Fruit fly (Drosophila melanogaster) whole organism, prepupa: Measurements from ENCODE around the gene CG18563.

Source experiments
- CG10631 ChIP-seq: fragments of 200-800 bp; sonication (Bioruptor generic); optimal IDR thresholded peaks from 2 replicates; lab custom pipeline; 2016; ENCODE audit warnings: missing biosample characterization, missing genetic modification characterization
- CG11294 ChIP-seq: fragments of 200-800 bp; sonication (Bioruptor generic); IDR thresholded peaks from 2 replicates; pipeline ENCODE4 v1.3.6; 2022; ENCODE audit warnings: missing biosample characterization, missing genetic modification characterization
- CG15336 ChIP-seq: fragments of 200-800 bp; sonication (Bioruptor generic); IDR thresholded peaks from 2 replicates; pipeline ENCODE4 v1.3.6; 2022; ENCODE audit warnings: missing biosample characterization, missing genetic modification characterization
- CG1621 ChIP-seq: fragments of 200-800 bp; sonication (Bioruptor generic); optimal IDR thresholded peaks from 3 replicates; lab custom pipeline; 2018; ENCODE audit warnings: missing biosample characterization, mild to moderate bottlenecking, missing genetic modification characterization
- CG31627 ChIP-seq: fragments of 200-800 bp; sonication (Bioruptor generic); optimal IDR thresholded peaks from 3 replicates; lab custom pipeline; 2016; ENCODE audit warnings: missing biosample characterization, missing genetic modification characterization
- CG32006 ChIP-seq: fragments of 200-800 bp; sonication (Bioruptor generic); optimal IDR thresholded peaks from 3 replicates; lab custom pipeline; 2017; ENCODE audit warnings: missing biosample characterization, mild to moderate bottlenecking, missing genetic modification characterization
- CG34406 ChIP-seq: fragments of 200-800 bp; sonication (Bioruptor generic); optimal IDR thresholded peaks from 3 replicates; lab custom pipeline; 2016; ENCODE audit warnings: missing biosample characterization, missing genetic modification characterization
- CG3919 ChIP-seq: fragments of 200-800 bp; sonication (Bioruptor generic); optimal IDR thresholded peaks from 3 replicates; lab custom pipeline; 2016; ENCODE audit warnings: missing biosample characterization, missing genetic modification characterization
- CG4318 ChIP-seq: fragments of 200-800 bp; sonication (Bioruptor generic); optimal IDR thresholded peaks from 3 replicates; lab custom pipeline; 2017; ENCODE audit warnings: missing biosample characterization, mild to moderate bottlenecking, missing genetic modification characterization
- CG6163 ChIP-seq: fragments of 200-800 bp; sonication (Bioruptor generic); IDR thresholded peaks from 3 replicates; pipeline ENCODE4 v1.3.6; 2022; ENCODE audit warnings: missing biosample characterization, missing genetic modification characterization
- CG6808 ChIP-seq: fragments of 200-800 bp; sonication (Bioruptor generic); optimal IDR thresholded peaks from 3 replicates; lab custom pipeline; 2017; ENCODE audit warnings: missing biosample characterization, missing genetic modification characterization, mild to moderate bottlenecking, moderate library complexity, missing genetic modification reagents
- CG6854 ChIP-seq: fragments of 200-800 bp; sonication (Bioruptor generic); optimal IDR thresholded peaks from 2 replicates; lab custom pipeline; 2017; ENCODE audit warnings: missing biosample characterization, mild to moderate bottlenecking, missing genetic modification characterization
- CG8119 ChIP-seq: fragments of 200-800 bp; sonication (Bioruptor generic); IDR thresholded peaks from 3 replicates; pipeline ENCODE4 v1.3.6; 2022; ENCODE audit warnings: missing biosample characterization, missing genetic modification characterization
- CG8319 ChIP-seq: fragments of 200-800 bp; sonication (Bioruptor generic); optimal IDR thresholded peaks from 3 replicates; lab custom pipeline; 2016; ENCODE audit warnings: missing biosample characterization, missing genetic modification characterization
- Eip75B ChIP-seq: fragments of 200-800 bp; sonication (Bioruptor generic); optimal IDR thresholded peaks from 3 replicates; lab custom pipeline; 2016; ENCODE audit warnings: missing biosample characterization, missing genetic modification characterization
- Eip78C ChIP-seq: fragments of 200-800 bp; sonication (Bioruptor generic); peaks from one replicate; lab custom pipeline; 2016; ENCODE audit warnings: missing biosample characterization, missing genetic modification characterization
- Eip93F ChIP-seq: fragments of 200-800 bp; sonication (Bioruptor generic); optimal IDR thresholded peaks from 2 replicates; lab custom pipeline; 2016; ENCODE audit warnings: missing biosample characterization, mild to moderate bottlenecking, missing genetic modification characterization
- Hr39 ChIP-seq: fragments of 200-800 bp; sonication (Bioruptor generic); optimal IDR thresholded peaks from 2 replicates; lab custom pipeline; 2016; ENCODE audit warnings: missing biosample characterization, missing genetic modification characterization
- Met ChIP-seq: fragments of 200-800 bp; sonication (Bioruptor generic); optimal IDR thresholded peaks from 3 replicates; lab custom pipeline; 2016; ENCODE audit warnings: missing biosample characterization, missing genetic modification characterization
- Sox102F ChIP-seq: fragments of 200-800 bp; sonication (Bioruptor generic); optimal IDR thresholded peaks from 2 replicates; lab custom pipeline; 2016; ENCODE audit warnings: missing biosample characterization, mild to moderate bottlenecking, missing genetic modification characterization
- Sox14 ChIP-seq: fragments of 200-800 bp; sonication (Bioruptor generic); optimal IDR thresholded peaks from 3 replicates; lab custom pipeline; 2016; ENCODE audit warnings: missing biosample characterization, missing genetic modification characterization
- Sox15 ChIP-seq: fragments of 200-800 bp; sonication (Bioruptor generic); optimal IDR thresholded peaks from 3 replicates; lab custom pipeline; 2016; ENCODE audit warnings: missing biosample characterization, missing genetic modification characterization
- achi ChIP-seq: fragments of 200-800 bp; sonication (Bioruptor generic); optimal IDR thresholded peaks from 3 replicates; lab custom pipeline; 2016; ENCODE audit warnings: missing biosample characterization, missing genetic modification characterization
- acj6 ChIP-seq: fragments of 200-800 bp; sonication (Bioruptor generic); optimal IDR thresholded peaks from 3 replicates; lab custom pipeline; 2016; ENCODE audit warnings: missing biosample characterization, missing genetic modification characterization
- cyc ChIP-seq: fragments of 200-800 bp; sonication (Bioruptor generic); optimal IDR thresholded peaks from 3 replicates; lab custom pipeline; 2016; ENCODE audit warnings: missing biosample characterization, missing genetic modification characterization
- esn ChIP-seq: fragments of 200-800 bp; sonication (Bioruptor generic); optimal IDR thresholded peaks from 2 replicates; lab custom pipeline; 2016; ENCODE audit warnings: missing biosample characterization, mild to moderate bottlenecking, missing genetic modification characterization, moderate library complexity
- fd85E ChIP-seq: fragments of 200-800 bp; sonication (Bioruptor generic); optimal IDR thresholded peaks from 3 replicates; lab custom pipeline; 2016; ENCODE audit warnings: missing biosample characterization, missing genetic modification characterization
- lz ChIP-seq: fragments of 200-800 bp; sonication (Bioruptor generic); optimal IDR thresholded peaks from 3 replicates; lab custom pipeline; 2016; ENCODE audit warnings: missing biosample characterization, missing genetic modification characterization
- net ChIP-seq: fragments of 200-800 bp; sonication (Bioruptor generic); optimal IDR thresholded peaks from 3 replicates; lab custom pipeline; 2016; ENCODE audit warnings: missing biosample characterization, missing genetic modification characterization
- topi ChIP-seq: fragments of 200-800 bp; sonication (Bioruptor generic); optimal IDR thresholded peaks from 3 replicates; lab custom pipeline; 2016; ENCODE audit warnings: missing biosample characterization, missing genetic modification characterization
- vri ChIP-seq: fragments of 200-800 bp; sonication (Bioruptor generic); optimal IDR thresholded peaks from 3 replicates; lab custom pipeline; 2016; ENCODE audit warnings: missing biosample characterization, mild to moderate bottlenecking, missing genetic modification characterization

Gene CG18563

dm6 chr2L:17457944-17458343, at the start of gene CG18563:
Gene CG18563 (minus strand): TSS chr2L:17458044.
- TF ChIP-seq Eip78C (GFP tag; lab: Kevin White, UChicago) (peak; percentile 23), Eip93F (no peak)

- TF ChIP-seq achi (GFP tag; lab: Kevin White, UChicago) (peak; percentile 96), net (GFP tag; lab: Kevin White, UChicago) (no peak)
These were observed 43.2 kb upstream of the CG18563 start, which contains the start of the genes mEFTs and Dhc36C for dm6 chr2L:17500946-17501451. Gene mEFTs (minus strand): TSS chr2L:17501106. Gene Dhc36C (plus strand): TSS chr2L:17501401.

- TF ChIP-seq cyc (GFP tag; lab: Kevin White, UChicago) (no peak), lz (GFP tag; lab: Kevin White, UChicago) (no peak), CG6854 (GFP tag; lab: Kevin White, UChicago) (no peak), fd85E (GFP tag; lab: Kevin White, UChicago) (no peak), Sox15 (GFP tag; lab: Kevin White, UChicago) (no peak), CG6808 (no peak), CG6163 (GFP tag; lab: Robert Waterston, UW) (no peak), CG4318 (GFP tag; lab: Kevin White, UChicago) (no peak), esn (no peak), topi (GFP tag; lab: Kevin White, UChicago) (no peak), CG11294 (GFP tag; lab: Robert Waterston, UW) (no peak), CG31627 (no peak), CG1621 (tag; lab: Kevin White, UChicago) (no peak), Eip75B (GFP tag; lab: Kevin White, UChicago) (no peak), Met (no peak), CG34406 (no peak), CG3919 (GFP tag; lab: Kevin White, UChicago) (no peak), vri (no peak), net (GFP tag; lab: Kevin White, UChicago) (no peak)
These were observed 40.9 kb upstream of the CG18563 start, which contains the start of gene CG15142 for dm6 chr2L:17498721-17499120. Gene CG15142 (minus strand): TSS chr2L:17498821.

dm6 chr2L:17497108-17497507, 39.3 kb upstream of the CG18563 start, which contains the start of gene qua:
Gene qua (minus strand): TSS chr2L:17497208.
- TF ChIP-seq CG8319 (no peak), CG31627 (peak; percentile 9), Eip78C (GFP tag; lab: Kevin White, UChicago) (peak; percentile 20), Sox14 (GFP tag; lab: Kevin White, UChicago) (peak; percentile 7), cyc (GFP tag; lab: Kevin White, UChicago) (no peak), CG10631 (no peak), Hr39 (GFP tag; lab: Kevin White, UChicago) (peak; percentile 26), CG32006 (GFP tag; lab: Kevin White, UChicago) (peak; percentile 41), Met (peak; percentile 25), net (GFP tag; lab: Kevin White, UChicago) (peak; percentile 9)

dm6 chr2L:17495759-17496158, 37.9 kb upstream of the CG18563 start:
- TF ChIP-seq Sox102F (GFP tag; lab: Kevin White, UChicago) = no peak
- TF ChIP-seq esn = no peak
- no peak for TF ChIP-seq topi (GFP tag; lab: Kevin White, UChicago)
- TF ChIP-seq net (GFP tag; lab: Kevin White, UChicago) = no peak

dm6 chr2L:17492680-17493079, 34.8 kb upstream of the CG18563 start:
- TF ChIP-seq CG15336 (GFP tag; lab: Robert Waterston, UW) (peak; percentile 49; the same call in 1 of the 2 replicates), Met (no peak), achi (GFP tag; lab: Kevin White, UChicago) (no peak), CG8119 (GFP tag; lab: Robert Waterston, UW) (peak; percentile 65), CG32006 (GFP tag; lab: Kevin White, UChicago) (peak; percentile 89), acj6 (peak; percentile 16)
